Fruit fly (Drosophila melanogaster): ENCODE results near the gene Cyp4d2.

Cyp4d2 gene

dm6 chrX:2157929-2158610, 17.7 kb upstream of the Cyp4d2 start (continued):
- no peak for TF ChIP-seq CG7928 (GFP tag; optimal IDR thresholded peaks at IDR 0.05)
- TF ChIP-seq nom (GFP tag; optimal IDR thresholded peaks at IDR 0.05) = no peak
- no peak for TF ChIP-seq CG17186 (GFP tag; optimal IDR thresholded peaks at IDR 0.05)
- TF ChIP-seq CG4404 (GFP tag; IDR thresholded peaks at IDR 0.05) = no peak
- no peak for TF ChIP-seq CG17359 (tag; optimal IDR thresholded peaks at IDR 0.05)
- no peak for TF ChIP-seq CG11456 (GFP tag; IDR thresholded peaks at IDR 0.05)
- TF ChIP-seq Sox102F (GFP tag; optimal IDR thresholded peaks at IDR 0.05) = no peak
- TF ChIP-seq ssp (GFP tag; IDR thresholded peaks at IDR 0.05) = no peak
- TF ChIP-seq CG16863 (GFP tag; optimal IDR thresholded peaks at IDR 0.05) = no peak
- TF ChIP-seq usp (GFP tag; optimal IDR thresholded peaks at IDR 0.05) = no peak
- TF ChIP-seq unc-4 (GFP tag; IDR thresholded peaks at IDR 0.05; ENCODE audit: partially characterized antibody) = no peak
- no peak for TF ChIP-seq CG8281 (tag; optimal IDR thresholded peaks at IDR 0.05)
- peak; percentile 36; the same call in 1 of the 3 replicates for TF ChIP-seq CG34422 (GFP tag; IDR thresholded peaks at IDR 0.05)
- no peak for TF ChIP-seq abd-A (tag; optimal IDR thresholded peaks at IDR 0.05)
- TF ChIP-seq CG8478 (optimal IDR thresholded peaks at IDR 0.05) = peak; percentile 97
- peak; percentile 0 for TF ChIP-seq ewg (GFP tag; optimal IDR thresholded peaks at IDR 0.05)
- TF ChIP-seq Camta (GFP tag; optimal IDR thresholded peaks at IDR 0.05) = no peak
- TF ChIP-seq nerfin-2 (GFP tag; IDR thresholded peaks at IDR 0.05; ENCODE audit: partially characterized antibody) = no peak
- no peak for TF ChIP-seq Sin3A (optimal IDR thresholded peaks at IDR 0.05)
- no peak for TF ChIP-seq odd (GFP tag; optimal IDR thresholded peaks at IDR 0.05)
- TF ChIP-seq CG12391 (tag; optimal IDR thresholded peaks at IDR 0.05) = no peak
- TF ChIP-seq esg (GFP tag; conservative IDR thresholded peaks at IDR 0.05) = no peak
- TF ChIP-seq CG13894 (tag; optimal IDR thresholded peaks at IDR 0.05) = no peak
- peak; percentile 23 for TF ChIP-seq YL-1 (GFP tag; optimal IDR thresholded peaks at IDR 0.05)
- no peak for TF ChIP-seq ase (GFP tag; IDR thresholded peaks at IDR 0.05)
- no peak for TF ChIP-seq lov (optimal IDR thresholded peaks at IDR 0.05)
- TF ChIP-seq lov (GFP tag; IDR thresholded peaks at IDR 0.05) = no peak
- TF ChIP-seq CG9215 (GFP tag; IDR thresholded peaks at IDR 0.05) = no peak
- TF ChIP-seq CG6654 (GFP tag; optimal IDR thresholded peaks at IDR 0.05) = no peak
- TF ChIP-seq D (optimal IDR thresholded peaks at IDR 0.05) = no peak
- no peak for TF ChIP-seq D (GFP tag; optimal IDR thresholded peaks at IDR 0.05)
- no peak for TF ChIP-seq Dll (GFP tag; IDR thresholded peaks at IDR 0.05; ENCODE audit: partially characterized antibody)
- TF ChIP-seq sim (GFP tag; IDR thresholded peaks at IDR 0.05) = no peak
- TF ChIP-seq pan (optimal IDR thresholded peaks at IDR 0.05) = no peak
- no peak for TF ChIP-seq pan (GFP tag; optimal IDR thresholded peaks at IDR 0.05 in 1 of 2, IDR thresholded peaks at IDR 0.05 in 1 of 2)
- peak; percentile 79 for TF ChIP-seq CG1832 (GFP tag; optimal IDR thresholded peaks at IDR 0.05)
- no peak for TF ChIP-seq shn (GFP tag; optimal IDR thresholded peaks at IDR 0.05)
- TF ChIP-seq Elba2 (GFP tag; optimal IDR thresholded peaks at IDR 0.05) = peak; percentile 50
- TF ChIP-seq vfl (GFP tag; optimal IDR thresholded peaks at IDR 0.05) = no peak
- peak; percentile 42 for TF ChIP-seq CG4617 (GFP tag; optimal IDR thresholded peaks at IDR 0.05; ENCODE audit: borderline replicate concordance)
- no peak for TF ChIP-seq CG15073 (GFP tag; optimal IDR thresholded peaks at IDR 0.05)
- no peak for TF ChIP-seq lmd (GFP tag; IDR thresholded peaks at IDR 0.05)
- TF ChIP-seq emc (GFP tag; optimal IDR thresholded peaks at IDR 0.05) = no peak
- no peak for TF ChIP-seq Fer3 (tag; optimal IDR thresholded peaks at IDR 0.05)
- no peak for TF ChIP-seq Ada2b (GFP tag; IDR thresholded peaks at IDR 0.05)
- no peak for TF ChIP-seq CG16779 (GFP tag; IDR thresholded peaks at IDR 0.05)
- TF ChIP-seq Fer2 (tag; optimal IDR thresholded peaks at IDR 0.05) = no peak
- no peak for TF ChIP-seq sisA (GFP tag; IDR thresholded peaks at IDR 0.05)
- no peak for TF ChIP-seq kah (GFP tag; optimal IDR thresholded peaks at IDR 0.05)
- no peak for TF ChIP-seq CG1024 (GFP tag; IDR thresholded peaks at IDR 0.05)
- TF ChIP-seq twi (tag; optimal IDR thresholded peaks at IDR 0.05) = no peak
- peak; percentile 50 for TF ChIP-seq hkb (optimal IDR thresholded peaks at IDR 0.05)
- TF ChIP-seq hkb (GFP tag; IDR thresholded peaks at IDR 0.05) = no peak

Data from whole organism, embryonic.